Worm (Caenorhabditis elegans): ENCODE data around the gene C17H12.3.

Gene C17H12.3

DNA sequence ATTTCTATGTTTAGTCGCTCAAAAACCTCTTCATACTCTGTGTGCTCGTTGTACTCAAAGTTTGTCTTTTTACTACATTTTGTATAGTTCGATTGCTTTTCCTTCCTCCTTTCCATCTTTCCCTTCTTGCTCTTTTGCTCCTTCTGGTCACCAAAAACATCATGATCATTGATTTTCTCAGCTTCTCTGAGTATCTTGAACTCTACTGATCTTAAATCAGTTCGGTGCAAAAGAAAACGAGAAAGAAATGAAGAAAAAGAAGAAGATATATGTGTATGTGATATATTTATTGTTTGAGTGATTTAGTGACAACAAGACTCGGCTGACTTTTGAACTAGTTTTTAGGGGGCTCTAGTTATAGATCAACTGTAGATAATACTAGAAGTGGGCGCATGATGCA lies 45.3 kb downstream of the C17H12.3 start:
- TF ChIP-seq unc-62 (GFP tag; optimal IDR thresholded peaks at IDR 0.05), result no peak
- peak; percentile 19 for TF ChIP-seq C34F6.9 (tag; optimal IDR thresholded peaks at IDR 0.05)
- peak; percentile 76 for TF ChIP-seq sma-9 (GFP tag; optimal IDR thresholded peaks at IDR 0.05)
- TF ChIP-seq sma-9 (tag; optimal IDR thresholded peaks at IDR 0.05), result no peak
- TF ChIP-seq fos-1 (tag; optimal IDR thresholded peaks at IDR 0.05), result no peak
- TF ChIP-seq skn-1 (tag; optimal IDR thresholded peaks at IDR 0.05), result no peak
- TF ChIP-seq lin-39 (tag; optimal IDR thresholded peaks at IDR 0.05), result no peak
- TF ChIP-seq ztf-4 (tag; optimal IDR thresholded peaks at IDR 0.05), result no peak
- TF ChIP-seq lsy-2 (tag; optimal IDR thresholded peaks at IDR 0.05), result peak in 1 of 2 experiments; percentile 18
- peak; percentile 37 for TF ChIP-seq F13H6.1 (tag; optimal IDR thresholded peaks at IDR 0.05)

DNA sequence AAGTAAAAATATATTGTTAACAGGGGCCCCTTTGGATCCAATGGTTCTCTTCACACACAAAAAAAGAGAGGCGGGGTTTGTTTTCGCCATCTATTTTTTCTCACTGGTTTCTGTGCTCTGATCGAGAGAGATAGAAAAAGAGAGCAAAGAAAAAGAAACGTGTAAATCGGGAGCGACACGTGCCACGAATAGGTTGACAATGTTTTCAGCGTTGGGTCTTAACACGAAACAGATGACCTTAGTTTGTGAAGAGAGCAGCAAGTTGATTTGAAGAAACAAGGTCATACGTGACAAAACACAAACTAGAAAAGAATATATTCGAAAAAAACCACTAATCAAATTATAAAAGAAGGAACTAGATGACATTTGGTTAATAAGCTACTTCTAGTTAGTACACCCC lies 46.9 kb downstream of the C17H12.3 start, which contains the start of gene lin-45:
Gene lin-45, minus strand, starts transcription at position 82 of the 400 bp plus-strand sequence.
- TF ChIP-seq C34F6.9 (tag; optimal IDR thresholded peaks at IDR 0.05) (peak; percentile 36), nhr-10 (tag; optimal IDR thresholded peaks at IDR 0.05) (no peak), ceh-82 (tag; optimal IDR thresholded peaks at IDR 0.05) (no peak), lin-11 (tag; optimal IDR thresholded peaks at IDR 0.05) (no peak), ztf-4 (tag; optimal IDR thresholded peaks at IDR 0.05) (no peak), sma-9 (GFP tag; optimal IDR thresholded peaks at IDR 0.05) (peak; percentile 28), sma-9 (tag; optimal IDR thresholded peaks at IDR 0.05) (no peak), nhr-129 (tag; optimal IDR thresholded peaks at IDR 0.05) (peak; percentile 69), F13H6.1 (tag; optimal IDR thresholded peaks at IDR 0.05) (peak; percentile 15)

DNA sequence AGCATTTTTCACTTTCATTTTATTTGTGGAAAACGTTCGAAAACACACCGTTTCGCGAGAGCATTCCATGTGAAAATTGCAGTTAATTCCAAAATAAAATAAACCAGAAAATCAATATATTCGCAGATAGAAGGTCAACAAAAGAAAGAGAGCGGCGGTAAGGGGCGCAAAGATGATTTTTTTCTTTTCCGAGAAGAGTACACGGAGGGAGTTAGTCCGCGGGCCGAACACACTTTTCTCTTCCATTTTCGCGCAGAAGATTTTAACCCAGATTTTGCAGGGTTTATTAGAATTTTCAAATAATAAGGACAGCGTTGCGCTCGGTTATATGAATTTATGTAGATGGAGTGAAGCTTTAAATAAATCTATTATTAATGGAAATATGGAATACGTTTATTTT lies 47.8 kb downstream of the C17H12.3 start:
- peak in 1 of 2 experiments; percentile 45 for TF ChIP-seq lsy-2 (tag; optimal IDR thresholded peaks at IDR 0.05)
- TF ChIP-seq unc-55 (GFP tag; optimal IDR thresholded peaks at IDR 0.05), result peak; percentile 48
- TF ChIP-seq fos-1 (tag; optimal IDR thresholded peaks at IDR 0.05), result peak; percentile 1
- no peak for TF ChIP-seq nhr-23 (tag; optimal IDR thresholded peaks at IDR 0.05)
- TF ChIP-seq nhr-11 (tag; optimal IDR thresholded peaks at IDR 0.05), result no peak
- TF ChIP-seq sma-3 (GFP tag; optimal IDR thresholded peaks at IDR 0.05), result peak; percentile 32
- peak; percentile 61 for TF ChIP-seq sma-9 (GFP tag; optimal IDR thresholded peaks at IDR 0.05)
- TF ChIP-seq sma-9 (tag; optimal IDR thresholded peaks at IDR 0.05), result no peak
- TF ChIP-seq C34F6.9 (tag; optimal IDR thresholded peaks at IDR 0.05), result peak; percentile 28
- TF ChIP-seq mab-5 (tag; optimal IDR thresholded peaks at IDR 0.05), result no peak
- peak; percentile 22 for TF ChIP-seq nhr-129 (tag; optimal IDR thresholded peaks at IDR 0.05)
- peak; percentile 25 for TF ChIP-seq gmeb-1 (tag; optimal IDR thresholded peaks at IDR 0.05)
- no peak for TF ChIP-seq nhr-12 (tag; optimal IDR thresholded peaks at IDR 0.05)
- TF ChIP-seq crh-2 (tag; optimal IDR thresholded peaks at IDR 0.05), result peak; percentile 17

DNA sequence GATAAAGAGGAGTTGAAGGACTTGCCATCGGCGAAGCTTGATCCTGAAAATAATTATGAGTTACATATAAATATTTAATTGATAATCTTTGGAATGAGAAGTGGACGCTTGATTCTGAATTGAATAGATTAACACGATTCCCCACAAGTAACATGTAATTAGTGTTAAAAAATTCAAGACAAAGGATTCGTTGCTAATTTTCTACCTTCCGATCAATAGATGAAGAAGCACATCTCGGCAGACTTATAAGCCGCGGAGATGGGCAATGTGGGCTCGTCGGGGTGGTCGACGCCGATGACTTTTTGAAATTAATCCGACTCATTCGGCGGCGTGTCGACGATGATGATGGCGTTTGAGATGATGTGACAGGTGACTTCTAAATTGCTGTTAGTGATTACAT lies 48.3 kb downstream of the C17H12.3 start:
- no peak for TF ChIP-seq Y55F3AM.14 (GFP tag; optimal IDR thresholded peaks at IDR 0.05)
- TF ChIP-seq nhr-237 (tag; optimal IDR thresholded peaks at IDR 0.05), result no peak
- no peak for TF ChIP-seq sem-4 (tag; optimal IDR thresholded peaks at IDR 0.05)
- no peak for TF ChIP-seq alr-1 (tag; optimal IDR thresholded peaks at IDR 0.05)
- no peak for TF ChIP-seq unc-39 (tag; optimal IDR thresholded peaks at IDR 0.05)
- TF ChIP-seq skn-1 (tag; optimal IDR thresholded peaks at IDR 0.05), result no peak
- TF ChIP-seq nhr-10 (tag; optimal IDR thresholded peaks at IDR 0.05), result no peak
- no peak for TF ChIP-seq aly-2 (tag; optimal IDR thresholded peaks at IDR 0.05)
- TF ChIP-seq ZK546.5 (tag; optimal IDR thresholded peaks at IDR 0.05), result no peak
- TF ChIP-seq ztf-1 (GFP tag; conservative IDR thresholded peaks at IDR 0.05), result no peak

All from whole organism, L2 larva.